Worm (Caenorhabditis elegans) whole organism, early embryonic: ENCODE measurements around the gene tra-2.

Experiments
- B0310.2 ChIP-seq: sonication (generic microtip); optimal IDR thresholded peaks from 2 replicates; lab custom pipeline; 2016; ENCODE audit warnings: mild to moderate bottlenecking, missing genetic modification characterization, missing compliant biosample characterization
- F13C5.2 ChIP-seq: sonication (generic microtip); optimal IDR thresholded peaks from 2 replicates; lab custom pipeline; 2017; ENCODE audit warnings: mild to moderate bottlenecking, missing genetic modification characterization, inconsistent platforms, missing compliant biosample characterization
- aly-1 ChIP-seq: sonication (generic microtip); optimal IDR thresholded peaks from 2 replicates; lab custom pipeline; 2016; ENCODE audit warnings: missing genetic modification characterization, missing compliant biosample characterization
- ama-1 ChIP-seq: fragments of 150-350 bp; optimal IDR thresholded peaks from 2 replicates; lab custom pipeline; 2014
- ceh-13 ChIP-seq: fragments of 200-800 bp; sonication (Bioruptor generic); optimal IDR thresholded peaks from 2 replicates; lab custom pipeline; 2018; ENCODE audit warnings: mild to moderate bottlenecking, missing genetic modification characterization, missing compliant biosample characterization
- ceh-36 ChIP-seq: sonication (generic microtip); optimal IDR thresholded peaks from 2 replicates; lab custom pipeline; 2016; ENCODE audit warnings: missing genetic modification characterization, inconsistent platforms, missing compliant biosample characterization
- ets-7 ChIP-seq: sonication (generic microtip); optimal IDR thresholded peaks from 2 replicates; lab custom pipeline; 2016; ENCODE audit warnings: missing genotype, missing genetic modification characterization, missing compliant biosample characterization
- flt-1 ChIP-seq: fragments of 200-800 bp; sonication (Bioruptor generic); IDR thresholded peaks from 2 replicates; pipeline ENCODE4 v1.3.6; 2022; ENCODE audit warnings: missing genetic modification characterization, missing compliant biosample characterization
- hmbx-1 ChIP-seq: sonication (generic microtip); optimal IDR thresholded peaks from 2 replicates; lab custom pipeline; 2016; ENCODE audit warnings: mild to moderate bottlenecking, missing genetic modification characterization, missing compliant biosample characterization
- hmg-4 ChIP-seq: fragments of 200-800 bp; sonication (Bioruptor generic); optimal IDR thresholded peaks from 2 replicates; lab custom pipeline; 2018; ENCODE audit warnings: mild to moderate bottlenecking, missing genetic modification characterization, missing compliant biosample characterization
- hnd-1 ChIP-seq: sonication (generic microtip); optimal IDR thresholded peaks from 2 replicates; lab custom pipeline; 2016; ENCODE audit warnings: missing genetic modification characterization, missing compliant biosample characterization
- pes-1 ChIP-seq: fragments of 200-800 bp; sonication (Bioruptor generic); IDR thresholded peaks from 2 replicates; pipeline ENCODE4 v1.3.6; 2022; ENCODE audit warnings: missing genetic modification reagents, missing genetic modification characterization, missing compliant biosample characterization
- scrt-1 ChIP-seq: fragments of 200-800 bp; sonication (Bioruptor generic); IDR thresholded peaks from 2 replicates; pipeline ENCODE4 v1.3.6; 2022; ENCODE audit warnings: missing genetic modification characterization, missing compliant biosample characterization
- sea-1 ChIP-seq: fragments of 200-800 bp; sonication (Bioruptor generic); conservative IDR thresholded peaks from 2 replicates; pipeline ENCODE4 v1.3.6; 2022; ENCODE audit warnings: missing genetic modification characterization, missing compliant biosample characterization
- tbx-11 ChIP-seq: fragments of 200-800 bp; sonication (Bioruptor generic); IDR thresholded peaks from 2 replicates; pipeline ENCODE4 v1.3.6; 2022; ENCODE audit warnings: missing genetic modification characterization, missing compliant biosample characterization
- tbx-37 ChIP-seq: fragments of 200-800 bp; sonication (Bioruptor generic); conservative IDR thresholded peaks from 2 replicates; pipeline ENCODE4 v1.3.6; 2022; ENCODE audit warnings: missing genetic modification reagents, missing genetic modification characterization, missing compliant biosample characterization
- tra-4 ChIP-seq: sonication (generic microtip); optimal IDR thresholded peaks from 2 replicates; lab custom pipeline; 2017; ENCODE audit warnings: missing genetic modification characterization, missing compliant biosample characterization

Gene tra-2

ce11 chrII:6965573-6965972 is at the start of gene tra-2:
Gene tra-2 (minus strand): TSS chrII:6965673.
- TF ChIP-seq tbx-37 = no peak
- TF ChIP-seq hmg-4 (GFP tag; lab: Kevin White, UChicago) = no peak
- TF ChIP-seq tra-4 = no peak
- TF ChIP-seq ceh-13 (GFP tag; lab: Kevin White, UChicago) = no peak
- no peak for TF ChIP-seq hmbx-1 (tag; lab: Kevin White, UChicago)

- TF ChIP-seq ets-7 (tag; lab: Kevin White, UChicago) (no peak), tbx-37 (no peak), scrt-1 (GFP tag; lab: Robert Waterston, UW) (no peak), B0310.2 (tag; lab: Kevin White, UChicago) (no peak), aly-1 (tag; lab: Kevin White, UChicago) (no peak), ceh-13 (GFP tag; lab: Kevin White, UChicago) (no peak), flt-1 (GFP tag; lab: Robert Waterston, UW) (no peak), pes-1 (GFP tag; lab: Robert Waterston, UW) (no peak), hnd-1 (tag; lab: Kevin White, UChicago) (no peak), sea-1 (GFP tag; lab: Robert Waterston, UW) (no peak), F13C5.2 (tag; lab: Kevin White, UChicago) (no peak), tbx-11 (GFP tag; lab: Robert Waterston, UW) (no peak), ama-1 (lab: Kevin White, UChicago) (no peak)
Measured at ce11 chrII:7012592-7012991, 47.1 kb upstream of the tra-2 start, which contains the start of gene sqv-7. Gene sqv-7 (minus strand): TSS chrII:7012692.

- TF ChIP-seq hnd-1 (tag; lab: Kevin White, UChicago) (no peak), tbx-37 (0 out of 2 replicates have a peak, but pooled peaks have one; percentile 17), hmbx-1 (tag; lab: Kevin White, UChicago) (no peak), tbx-11 (GFP tag; lab: Robert Waterston, UW) (0 out of 2 replicates have a peak, but pooled peaks have one; percentile 39), flt-1 (GFP tag; lab: Robert Waterston, UW) (no peak)
Measured at ce11 chrII:7002956-7003357, 37.5 kb upstream of the tra-2 start.

- TF ChIP-seq B0310.2 (tag; lab: Kevin White, UChicago) (peak; percentile 78), hmg-4 (GFP tag; lab: Kevin White, UChicago) (peak; percentile 97), F13C5.2 (tag; lab: Kevin White, UChicago) (peak; percentile 80), tbx-11 (GFP tag; lab: Robert Waterston, UW) (peak; percentile 90), hnd-1 (tag; lab: Kevin White, UChicago) (peak; percentile 67), tbx-37 (peak; percentile 89), pes-1 (GFP tag; lab: Robert Waterston, UW) (peak; percentile 96), ets-7 (tag; lab: Kevin White, UChicago) (peak; percentile 57), flt-1 (GFP tag; lab: Robert Waterston, UW) (peak; percentile 98), hmbx-1 (tag; lab: Kevin White, UChicago) (peak; percentile 68), sea-1 (GFP tag; lab: Robert Waterston, UW) (peak; percentile 96), aly-1 (tag; lab: Kevin White, UChicago) (peak; percentile 81), ceh-36 (peak; percentile 97), scrt-1 (GFP tag; lab: Robert Waterston, UW) (peak; percentile 97), ceh-13 (GFP tag; lab: Kevin White, UChicago) (peak; percentile 77), tra-4 (peak; percentile 72)
Measured at ce11 chrII:7001405-7001804, 35.9 kb upstream of the tra-2 start.

ce11 chrII:6995583-6995982 is 30.1 kb upstream of the tra-2 start:
- TF ChIP-seq tbx-37 (no peak), flt-1 (GFP tag; lab: Robert Waterston, UW) (no peak), B0310.2 (tag; lab: Kevin White, UChicago) (no peak), aly-1 (tag; lab: Kevin White, UChicago) (no peak), ets-7 (tag; lab: Kevin White, UChicago) (no peak), pes-1 (GFP tag; lab: Robert Waterston, UW) (no peak), sea-1 (GFP tag; lab: Robert Waterston, UW) (no peak), scrt-1 (GFP tag; lab: Robert Waterston, UW) (no peak), ama-1 (lab: Kevin White, UChicago) (no peak), tbx-11 (GFP tag; lab: Robert Waterston, UW) (no peak), hmg-4 (GFP tag; lab: Kevin White, UChicago) (no peak), ceh-13 (GFP tag; lab: Kevin White, UChicago) (no peak), tra-4 (no peak), F13C5.2 (tag; lab: Kevin White, UChicago) (no peak), ceh-36 (no peak)

ce11 chrII:6994677-6995076 is 29.2 kb upstream of the tra-2 start, which contains the start of gene unc-104:
Gene unc-104 (plus strand): TSS chrII:6994987.
- TF ChIP-seq ceh-13 (GFP tag; lab: Kevin White, UChicago) (no peak), tbx-11 (GFP tag; lab: Robert Waterston, UW) (no peak), ceh-36 (no peak), sea-1 (GFP tag; lab: Robert Waterston, UW) (no peak), pes-1 (GFP tag; lab: Robert Waterston, UW) (no peak), hnd-1 (tag; lab: Kevin White, UChicago) (no peak), hmbx-1 (tag; lab: Kevin White, UChicago) (no peak), tbx-37 (no peak), aly-1 (tag; lab: Kevin White, UChicago) (no peak), B0310.2 (tag; lab: Kevin White, UChicago) (no peak), tra-4 (no peak), hmg-4 (GFP tag; lab: Kevin White, UChicago) (no peak), F13C5.2 (tag; lab: Kevin White, UChicago) (no peak)

ce11 chrII:6992949-6993348 is 27.5 kb upstream of the tra-2 start:
- TF ChIP-seq tra-4 (no peak), ceh-13 (GFP tag; lab: Kevin White, UChicago) (no peak), ceh-36 (no peak), ets-7 (tag; lab: Kevin White, UChicago) (no peak), ama-1 (lab: Kevin White, UChicago) (no peak), pes-1 (GFP tag; lab: Robert Waterston, UW) (no peak), B0310.2 (tag; lab: Kevin White, UChicago) (no peak), sea-1 (GFP tag; lab: Robert Waterston, UW) (no peak), tbx-11 (GFP tag; lab: Robert Waterston, UW) (no peak), hmg-4 (GFP tag; lab: Kevin White, UChicago) (no peak), hmbx-1 (tag; lab: Kevin White, UChicago) (no peak), scrt-1 (GFP tag; lab: Robert Waterston, UW) (no peak), flt-1 (GFP tag; lab: Robert Waterston, UW) (no peak), F13C5.2 (tag; lab: Kevin White, UChicago) (no peak), tbx-37 (no peak), hnd-1 (tag; lab: Kevin White, UChicago) (no peak), aly-1 (tag; lab: Kevin White, UChicago) (no peak)
